Fruit fly (Drosophila melanogaster): ENCODE data around the gene CG3226.
A peak's percentile ranks its signal among the peaks of the same experiment; 100 is the strongest.

The CG3226 gene

dm6 chrX:6614266-6614665, 39.8 kb downstream of the CG3226 start (continued):
- TF ChIP-seq CG7786 (GFP tag; optimal IDR thresholded peaks at IDR 0.05): no peak
- TF ChIP-seq gcm2 (GFP tag; optimal IDR thresholded peaks at IDR 0.05): no peak
- no peak for TF ChIP-seq en (GFP tag; optimal IDR thresholded peaks at IDR 0.05)
- TF ChIP-seq sr (GFP tag; IDR thresholded peaks at IDR 0.05): peak; percentile 50; the same call in 1 of the 3 replicates
- peak; percentile 73 for TF ChIP-seq ATbp (GFP tag; optimal IDR thresholded peaks at IDR 0.05)
- peak; percentile 54 for TF ChIP-seq nau (GFP tag; optimal IDR thresholded peaks at IDR 0.05)
- peak; percentile 5 for TF ChIP-seq CG4854 (GFP tag; optimal IDR thresholded peaks at IDR 0.05)
- TF ChIP-seq Vsx1 (GFP tag; optimal IDR thresholded peaks at IDR 0.05): peak; percentile 57
- no peak for TF ChIP-seq CG34422 (GFP tag; IDR thresholded peaks at IDR 0.05)
- TF ChIP-seq CG32772 (GFP tag; IDR thresholded peaks at IDR 0.05): no peak
- TF ChIP-seq ranshi (GFP tag; IDR thresholded peaks at IDR 0.05): peak; percentile 17; the same call in 1 of the 2 replicates
- no peak for TF ChIP-seq Dip2 (GFP tag; IDR thresholded peaks at IDR 0.05)
- peak; percentile 77 for TF ChIP-seq CG6813 (GFP tag; optimal IDR thresholded peaks at IDR 0.05)
- TF ChIP-seq CG30431 (GFP tag; optimal IDR thresholded peaks at IDR 0.05): no peak
- peak; percentile 44 for TF ChIP-seq gem (tag; optimal IDR thresholded peaks at IDR 0.05)
- no peak for TF ChIP-seq HLH4C (GFP tag; IDR thresholded peaks at IDR 0.05; ENCODE audit: partially characterized antibody)
- peak; percentile 11 for TF ChIP-seq B-H2 (GFP tag; optimal IDR thresholded peaks at IDR 0.05)
- TF ChIP-seq CG31388 (GFP tag; optimal IDR thresholded peaks at IDR 0.05): no peak
- TF ChIP-seq H15 (GFP tag; IDR thresholded peaks at IDR 0.05): no peak
- TF ChIP-seq trem (tag; optimal IDR thresholded peaks at IDR 0.05): peak; percentile 5
- TF ChIP-seq CG15514 (GFP tag; optimal IDR thresholded peaks at IDR 0.05): peak; percentile 45
- no peak for TF ChIP-seq CG10321 (GFP tag; IDR thresholded peaks at IDR 0.05)
- peak; percentile 10 for TF ChIP-seq CG3065 (GFP tag; optimal IDR thresholded peaks at IDR 0.05)
- TF ChIP-seq CG7556 (GFP tag; optimal IDR thresholded peaks at IDR 0.05): peak; percentile 10
- TF ChIP-seq CG15479 (GFP tag; optimal IDR thresholded peaks at IDR 0.05): no peak
- TF ChIP-seq HmgZ (tag; optimal IDR thresholded peaks at IDR 0.05): peak; percentile 44
- no peak for TF ChIP-seq ftz-f1 (GFP tag; optimal IDR thresholded peaks at IDR 0.05)
- TF ChIP-seq CG6765 (GFP tag; optimal IDR thresholded peaks at IDR 0.05): peak; percentile 18
- TF ChIP-seq twi (tag; optimal IDR thresholded peaks at IDR 0.05): no peak
- peak; percentile 55 for TF ChIP-seq CG15011 (GFP tag; optimal IDR thresholded peaks at IDR 0.05)
- TF ChIP-seq CG8290 (GFP tag; optimal IDR thresholded peaks at IDR 0.05): no peak
- peak; percentile 29 to 67 for TF ChIP-seq CG8290 (tag; optimal IDR thresholded peaks at IDR 0.05)
- no peak for TF ChIP-seq sug (tag; optimal IDR thresholded peaks at IDR 0.05)
- no peak for TF ChIP-seq CG31224 (GFP tag; IDR thresholded peaks at IDR 0.05)
- no peak for TF ChIP-seq CG30403 (GFP tag; optimal IDR thresholded peaks at IDR 0.05)
- TF ChIP-seq CG16779 (GFP tag; IDR thresholded peaks at IDR 0.05): no peak
- peak; percentile 44 for TF ChIP-seq CG10543 (GFP tag; optimal IDR thresholded peaks at IDR 0.05)
- TF ChIP-seq Sry-β (GFP tag; optimal IDR thresholded peaks at IDR 0.05): no peak
- TF ChIP-seq CG10366 (GFP tag; IDR thresholded peaks at IDR 0.05): no peak
- TF ChIP-seq run (tag; optimal IDR thresholded peaks at IDR 0.05): peak; percentile 20
- no peak for TF ChIP-seq Dbx (GFP tag; IDR thresholded peaks at IDR 0.05)
- TF ChIP-seq Hr51 (GFP tag; optimal IDR thresholded peaks at IDR 0.05): peak in 1 of 2 experiments; percentile 8
- TF ChIP-seq gsb-n (tag; optimal IDR thresholded peaks at IDR 0.05): peak; percentile 59
- no peak for TF ChIP-seq insv (GFP tag; optimal IDR thresholded peaks at IDR 0.05)
- no peak for TF ChIP-seq Mad (GFP tag; optimal IDR thresholded peaks at IDR 0.05)
- TF ChIP-seq CG12744 (GFP tag; optimal IDR thresholded peaks at IDR 0.05): no peak
- peak; percentile 62 for TF ChIP-seq unpg (GFP tag; optimal IDR thresholded peaks at IDR 0.05)
- no peak for TF ChIP-seq Mrtf (GFP tag; IDR thresholded peaks at IDR 0.05)
- no peak for TF ChIP-seq repo (GFP tag; optimal IDR thresholded peaks at IDR 0.05)
- TF ChIP-seq sqz (GFP tag; optimal IDR thresholded peaks at IDR 0.05): peak; percentile 37
- no peak for TF ChIP-seq Aef1 (GFP tag; IDR thresholded peaks at IDR 0.05)
- no peak; the same call in 2 of the 3 replicates for TF ChIP-seq B-H1 (GFP tag; IDR thresholded peaks at IDR 0.05)

All from whole organism, embryonic.